Fruit fly (Drosophila melanogaster): ENCODE results near the gene Hsp27.

Gene Hsp27

dm6 chr3L:9429665-9430607 is 46.1 kb downstream of the Hsp27 start, which contains the start of the genes RpS17 and MTF-1 (continued):
- TF ChIP-seq cwo (GFP tag; optimal IDR thresholded peaks at IDR 0.05) (peak; percentile 7), sna (GFP tag; IDR thresholded peaks at IDR 0.05; ENCODE audit: partially characterized antibody) (no peak), Vsx1 (GFP tag; optimal IDR thresholded peaks at IDR 0.05) (peak; percentile 51), CG17802 (tag; optimal IDR thresholded peaks at IDR 0.05) (no peak), CG30403 (GFP tag; optimal IDR thresholded peaks at IDR 0.05) (peak; percentile 9), CG11696 (GFP tag; IDR thresholded peaks at IDR 0.05) (peak; percentile 9; the same call in 1 of the 2 replicates), CG8290 (GFP tag; optimal IDR thresholded peaks at IDR 0.05) (peak; percentile 0), CG8290 (tag; optimal IDR thresholded peaks at IDR 0.05) (peak in 1 of 2 experiments; percentile 53), CG13894 (tag; optimal IDR thresholded peaks at IDR 0.05) (peak; percentile 28), YL-1 (GFP tag; optimal IDR thresholded peaks at IDR 0.05) (peak; percentile 83), tio (GFP tag; optimal IDR thresholded peaks at IDR 0.05) (peak; percentile 47), Fer1 (GFP tag; optimal IDR thresholded peaks at IDR 0.05) (peak; percentile 61), chm (GFP tag; IDR thresholded peaks at IDR 0.05) (peak; percentile 80), Spps (tag; optimal IDR thresholded peaks at IDR 0.05) (peak; percentile 15), CG31365 (tag; optimal IDR thresholded peaks at IDR 0.05) (peak; percentile 25), NFAT (GFP tag; IDR thresholded peaks at IDR 0.05) (peak; percentile 57; the same call in 1 of the 2 replicates), HLH3B (GFP tag; IDR thresholded peaks at IDR 0.05) (peak; percentile 34; the same call in 1 of the 2 replicates), H15 (GFP tag; IDR thresholded peaks at IDR 0.05) (peak; percentile 44; the same call in 2 of the 3 replicates), CG11504 (tag; optimal IDR thresholded peaks at IDR 0.05) (peak; percentile 34), Max (GFP tag; optimal IDR thresholded peaks at IDR 0.05) (peak; percentile 26), tna (GFP tag; IDR thresholded peaks at IDR 0.05; ENCODE audit: partially characterized antibody) (peak; percentile 38; the same call in 1 of the 2 replicates), CG12071 (GFP tag; optimal IDR thresholded peaks at IDR 0.05) (peak; percentile 60), NfI (GFP tag; optimal IDR thresholded peaks at IDR 0.05) (peak; percentile 73), CG7271 (tag; optimal IDR thresholded peaks at IDR 0.05) (peak; percentile 60), CG12104 (GFP tag; optimal IDR thresholded peaks at IDR 0.05) (peak; percentile 5), CG14667 (GFP tag; IDR thresholded peaks at IDR 0.05) (no peak), CG11560 (tag; IDR thresholded peaks at IDR 0.05) (no peak), Xbp1 (GFP tag; optimal IDR thresholded peaks at IDR 0.05) (peak; percentile 41), CG15601 (tag; optimal IDR thresholded peaks at IDR 0.05) (peak; percentile 63), ranshi (GFP tag; IDR thresholded peaks at IDR 0.05) (peak; percentile 33; the same call in 1 of the 2 replicates), HmgZ (tag; optimal IDR thresholded peaks at IDR 0.05) (peak; percentile 48), wek (GFP tag; optimal IDR thresholded peaks at IDR 0.05) (peak; percentile 98), Ptx1 (GFP tag; IDR thresholded peaks at IDR 0.05) (peak; percentile 33; the same call in 1 of the 2 replicates), sc (optimal IDR thresholded peaks at IDR 0.05) (no peak), sc (GFP tag; optimal IDR thresholded peaks at IDR 0.05) (peak; percentile 23), onecut (GFP tag; IDR thresholded peaks at IDR 0.05) (peak; percentile 70), Meics (GFP tag; optimal IDR thresholded peaks at IDR 0.05) (peak; percentile 73), slou (GFP tag; optimal IDR thresholded peaks at IDR 0.05) (peak; percentile 53), sd (tag; optimal IDR thresholded peaks at IDR 0.05) (no peak), CG17359 (tag; optimal IDR thresholded peaks at IDR 0.05) (peak; percentile 37), CG9797 (GFP tag; optimal IDR thresholded peaks at IDR 0.05) (peak; percentile 85), Camta (GFP tag; optimal IDR thresholded peaks at IDR 0.05) (peak; percentile 57), pho (GFP tag; optimal IDR thresholded peaks at IDR 0.05) (no peak), chn (GFP tag; optimal IDR thresholded peaks at IDR 0.05) (no peak), Side (GFP tag; optimal IDR thresholded peaks at IDR 0.05) (peak; percentile 59), CG11398 (GFP tag; optimal IDR thresholded peaks at IDR 0.05) (peak; percentile 62), p53 (GFP tag; optimal IDR thresholded peaks at IDR 0.05) (no peak), Nf-YA (GFP tag; IDR thresholded peaks at IDR 0.05) (peak; percentile 73)
